Fruit fly (Drosophila melanogaster) whole organism, embryonic: ENCODE measurements around the gene Cralbp.
A peak's percentile ranks its signal among the peaks of the same experiment; 100 is the strongest.

Source experiments
- ATbp ChIP-seq: fragments of 200-800 bp; sonication (Bioruptor generic); optimal IDR thresholded peaks from 2 replicates; lab custom pipeline; 2017; ENCODE audit warnings: missing biosample characterization, mild to moderate bottlenecking, missing genetic modification characterization, missing genetic modification reagents
- CG10267 ChIP-seq: fragments of 200-800 bp; sonication (Bioruptor generic); optimal IDR thresholded peaks from 2 replicates; lab custom pipeline; 2018; ENCODE audit warnings: missing biosample characterization, mild to moderate bottlenecking, missing genetic modification characterization, moderate library complexity
- CG1233 ChIP-seq: fragments of 200-800 bp; sonication (Bioruptor generic); optimal IDR thresholded peaks from 4 replicates; lab custom pipeline; 2018; ENCODE audit warnings: missing biosample characterization, mild to moderate bottlenecking, missing genetic modification characterization
- CG12659 ChIP-seq: fragments of 200-800 bp; sonication (Bioruptor generic); optimal IDR thresholded peaks from 3 replicates; lab custom pipeline; 2017; ENCODE audit warnings: mild to moderate bottlenecking, missing biosample characterization, missing genetic modification reagents, missing genetic modification characterization
- CG15696 ChIP-seq: fragments of 200-800 bp; sonication (Bioruptor generic); optimal IDR thresholded peaks from 2 replicates; lab custom pipeline; 2019; ENCODE audit warnings: missing biosample characterization, mild to moderate bottlenecking, missing genetic modification characterization, moderate library complexity
- CG17361 ChIP-seq: fragments of 200-800 bp; sonication (Bioruptor generic); IDR thresholded peaks from 3 replicates; pipeline ENCODE4 v1.3.6; 2022; ENCODE audit warnings: missing biosample characterization, missing genetic modification characterization
- CG17385 ChIP-seq: fragments of 200-800 bp; sonication (Bioruptor generic); optimal IDR thresholded peaks from 3 replicates; lab custom pipeline; 2018; ENCODE audit warnings: missing biosample characterization, mild to moderate bottlenecking, missing genetic modification characterization
- CG18476 ChIP-seq: fragments of 200-800 bp; sonication (Bioruptor generic); optimal IDR thresholded peaks from 2 replicates; lab custom pipeline; 2016; ENCODE audit warnings: missing biosample characterization, mild to moderate bottlenecking, missing genetic modification characterization
- CG18619 ChIP-seq: fragments of 200-800 bp; sonication (Bioruptor generic); optimal IDR thresholded peaks from 3 replicates; lab custom pipeline; 2017; ENCODE audit warnings: missing biosample characterization, mild to moderate bottlenecking, missing genetic modification characterization
- CG18764 ChIP-seq: fragments of 200-800 bp; sonication (Bioruptor generic); optimal IDR thresholded peaks from 3 replicates; lab custom pipeline; 2016; ENCODE audit warnings: missing biosample characterization, missing genetic modification characterization
- CG2199 ChIP-seq: fragments of 200-800 bp; sonication (Bioruptor generic); IDR thresholded peaks from 3 replicates; pipeline ENCODE4 v1.3.6; 2022; ENCODE audit warnings: missing biosample characterization, missing genetic modification characterization
- CG2678 ChIP-seq: fragments of 200-800 bp; sonication (Bioruptor generic); optimal IDR thresholded peaks from 3 replicates; lab custom pipeline; 2019; ENCODE audit warnings: missing biosample characterization, mild to moderate bottlenecking, missing genetic modification characterization, moderate library complexity
- CG2712 ChIP-seq: fragments of 200-800 bp; optimal IDR thresholded peaks from 3 replicates; lab custom pipeline; 2019; ENCODE audit warnings: missing biosample characterization, mild to moderate bottlenecking, missing genetic modification characterization, moderate library complexity
- CG30431 ChIP-seq: fragments of 200-800 bp; sonication (Bioruptor generic); optimal IDR thresholded peaks from 2 replicates; lab custom pipeline; 2017; ENCODE audit warnings: missing biosample characterization, missing genetic modification characterization
- CG32767 ChIP-seq: fragments of 200-800 bp; sonication (Bioruptor generic); IDR thresholded peaks from 2 replicates; pipeline ENCODE4 v1.3.6; 2022; ENCODE audit warnings: missing biosample characterization, missing genetic modification characterization
- CG32772 ChIP-seq: fragments of 200-800 bp; sonication (Bioruptor generic); IDR thresholded peaks from 2 replicates; pipeline ENCODE4 v1.3.6; 2022; ENCODE audit warnings: missing biosample characterization, missing genetic modification characterization
- CG4424 ChIP-seq: fragments of 200-800 bp; sonication (Bioruptor generic); optimal IDR thresholded peaks from 3 replicates; lab custom pipeline; 2016; ENCODE audit warnings: missing biosample characterization, missing genetic modification characterization
- CG4854 ChIP-seq: fragments of 200-800 bp; sonication (Bioruptor generic); optimal IDR thresholded peaks from 2 replicates; lab custom pipeline; 2016; ENCODE audit warnings: missing biosample characterization, missing genetic modification characterization, inconsistent platforms
- CG7839 ChIP-seq: fragments of 200-800 bp; sonication (Bioruptor generic); optimal IDR thresholded peaks from 3 replicates; lab custom pipeline; 2018; ENCODE audit warnings: missing biosample characterization, mild to moderate bottlenecking, missing genetic modification characterization, moderate library complexity
- CG8281 ChIP-seq: fragments of 200-800 bp; sonication (Bioruptor generic); optimal IDR thresholded peaks from 2 replicates; lab custom pipeline; 2018; ENCODE audit warnings: missing biosample characterization, mild to moderate bottlenecking, missing genetic modification characterization, moderate library complexity
- CG8359 ChIP-seq: fragments of 200-800 bp; sonication (Bioruptor generic); optimal IDR thresholded peaks from 2 replicates; lab custom pipeline; 2017; ENCODE audit warnings: missing biosample characterization, mild to moderate bottlenecking, missing genetic modification characterization, borderline replicate concordance
- CG8924 ChIP-seq: fragments of 200-800 bp; optimal IDR thresholded peaks from 3 replicates; lab custom pipeline; 2019; ENCODE audit warnings: missing biosample characterization, mild to moderate bottlenecking, missing genetic modification characterization, moderate library complexity
- CG9609 ChIP-seq: fragments of 200-800 bp; sonication (Bioruptor generic); optimal IDR thresholded peaks from 3 replicates; lab custom pipeline; 2016; ENCODE audit warnings: missing biosample characterization, missing genetic modification characterization
- Drgx ChIP-seq: fragments of 200-800 bp; sonication (Bioruptor generic); IDR thresholded peaks from 2 replicates; pipeline ENCODE4 v1.3.6; 2022; ENCODE audit warnings: missing biosample characterization, missing genetic modification characterization
- Ets65A ChIP-seq: fragments of 200-800 bp; sonication (Bioruptor generic); peaks from one replicate; lab custom pipeline; 2016; ENCODE audit warnings: missing biosample characterization, missing genetic modification characterization
- HLH54F ChIP-seq: fragments of 200-800 bp; sonication (Bioruptor generic); optimal IDR thresholded peaks from 3 replicates; lab custom pipeline; 2016; ENCODE audit warnings: missing biosample characterization, missing genetic modification characterization
- MESR4 ChIP-seq: fragments of 200-800 bp; sonication (Bioruptor generic); optimal IDR thresholded peaks from 2 replicates; lab custom pipeline; 2018; ENCODE audit warnings: missing biosample characterization, mild to moderate bottlenecking, missing genetic modification characterization, moderate library complexity
- MTF-1 ChIP-seq: fragments of 200-800 bp; sonication (Bioruptor generic); optimal IDR thresholded peaks from 2 replicates; lab custom pipeline; 2018; ENCODE audit warnings: missing biosample characterization, mild to moderate bottlenecking, missing genetic modification characterization, borderline replicate concordance
- Vsx1 ChIP-seq: fragments of 200-800 bp; sonication (Bioruptor generic); optimal IDR thresholded peaks from 2 replicates; lab custom pipeline; 2017; ENCODE audit warnings: missing biosample characterization, mild to moderate bottlenecking, missing genetic modification characterization, missing genetic modification reagents
- ap ChIP-seq: fragments of 200-800 bp; sonication (Bioruptor generic); IDR thresholded peaks from 2 replicates; pipeline ENCODE4 v1.3.6; 2022; ENCODE audit warnings: missing biosample characterization, missing genetic modification characterization
- bcd ChIP-seq: fragments of 200-800 bp; sonication (Bioruptor generic); optimal IDR thresholded peaks from 2 replicates; lab custom pipeline; 2017; ENCODE audit warnings: missing biosample characterization, mild to moderate bottlenecking, missing genetic modification characterization
- chn ChIP-seq: fragments of 200-800 bp; sonication (Bioruptor generic); optimal IDR thresholded peaks from 2 replicates; lab custom pipeline; 2016; ENCODE audit warnings: missing biosample characterization, missing genetic modification characterization
- crp ChIP-seq, 2 experiments: fragments of 200-800 bp; sonication (Bioruptor generic); optimal IDR thresholded peaks; 2 replicates in 1 of 2; 3 replicates in 1 of 2; lab custom pipeline; 2017; ENCODE audit warnings: missing biosample characterization in 2 of 2, missing genetic modification characterization in 2 of 2, mild to moderate bottlenecking in 1 of 2, moderate library complexity in 1 of 2
- cwo ChIP-seq: fragments of 200-800 bp; sonication (Bioruptor generic); optimal IDR thresholded peaks from 3 replicates; lab custom pipeline; 2017; ENCODE audit warnings: missing biosample characterization, missing genetic modification characterization, mild to moderate bottlenecking, moderate library complexity, missing genetic modification reagents
- fd102C ChIP-seq: fragments of 200-800 bp; sonication (Bioruptor generic); optimal IDR thresholded peaks from 2 replicates; lab custom pipeline; 2018; ENCODE audit warnings: missing biosample characterization, mild to moderate bottlenecking, missing genetic modification characterization, moderate library complexity
- fu2 ChIP-seq: fragments of 200-800 bp; sonication (Bioruptor generic); optimal IDR thresholded peaks from 2 replicates; lab custom pipeline; 2016; ENCODE audit warnings: missing biosample characterization, missing genetic modification characterization
- gsb-n ChIP-seq: fragments of 200-800 bp; sonication (Bioruptor generic); optimal IDR thresholded peaks from 3 replicates; lab custom pipeline; 2018; ENCODE audit warnings: missing biosample characterization, mild to moderate bottlenecking, missing genetic modification characterization
- hkb ChIP-seq, 2 experiments: fragments of 200-800 bp in 1 of 2; fragments of >200 bp in 1 of 2; sonication (Bioruptor generic) in 1 of 2; IDR thresholded peaks in 1 of 2; optimal IDR thresholded peaks in 1 of 2; 2 replicates each; pipeline versions ENCODE4 v1.3.6 to Lab custom; 2017 to 2022; ENCODE audit warnings: missing biosample characterization in 1 of 2, missing genetic modification characterization in 1 of 2
- nerfin-1 ChIP-seq: fragments of 200-800 bp; sonication (Bioruptor generic); optimal IDR thresholded peaks from 3 replicates; lab custom pipeline; 2019; ENCODE audit warnings: missing biosample characterization, mild to moderate bottlenecking, missing genetic modification characterization, moderate library complexity
- nom ChIP-seq: fragments of 200-800 bp; sonication (Bioruptor generic); optimal IDR thresholded peaks from 2 replicates; lab custom pipeline; 2017; ENCODE audit warnings: missing biosample characterization, missing genetic modification characterization, mild to moderate bottlenecking, moderate library complexity, missing genetic modification reagents
- odd ChIP-seq: fragments of 200-800 bp; sonication (Bioruptor generic); optimal IDR thresholded peaks from 2 replicates; lab custom pipeline; 2017; ENCODE audit warnings: missing biosample characterization, mild to moderate bottlenecking, missing genetic modification characterization
- onecut ChIP-seq: fragments of 200-800 bp; sonication (Bioruptor generic); IDR thresholded peaks from 2 replicates; pipeline ENCODE4 v1.3.6; 2022; ENCODE audit warnings: missing biosample characterization, missing genetic modification characterization
- org-1 ChIP-seq: fragments of 200-800 bp; sonication (Bioruptor generic); optimal IDR thresholded peaks from 2 replicates; lab custom pipeline; 2017; ENCODE audit warnings: missing biosample characterization, missing genetic modification characterization
- row ChIP-seq: fragments of 200-800 bp; sonication (Bioruptor generic); IDR thresholded peaks from 3 replicates; pipeline ENCODE4 v1.3.6; 2022; ENCODE audit warnings: missing biosample characterization, missing genetic modification characterization
- salm ChIP-seq: fragments of 200-800 bp; sonication (Bioruptor generic); optimal IDR thresholded peaks from 2 replicates; lab custom pipeline; 2018; ENCODE audit warnings: missing biosample characterization, mild to moderate bottlenecking, missing genetic modification characterization
- scrt ChIP-seq: fragments of 200-800 bp; sonication (Bioruptor generic); optimal IDR thresholded peaks from 2 replicates; lab custom pipeline; 2018; ENCODE audit warnings: missing biosample characterization, mild to moderate bottlenecking, missing genetic modification characterization, moderate library complexity
- wdn ChIP-seq: fragments of 200-800 bp; sonication (Bioruptor generic); IDR thresholded peaks from 2 replicates; pipeline ENCODE4 v1.3.6; 2022; ENCODE audit warnings: missing biosample characterization, missing genetic modification characterization
- z ChIP-seq: fragments of 200-800 bp; sonication (Bioruptor generic); IDR thresholded peaks from 3 replicates; pipeline ENCODE4 v1.3.6; 2022; ENCODE audit warnings: missing biosample characterization, missing genetic modification characterization
- zen2 ChIP-seq: fragments of 200-800 bp; sonication (Bioruptor generic); IDR thresholded peaks from 3 replicates; pipeline ENCODE4 v1.3.6; 2022; ENCODE audit warnings: missing biosample characterization, missing genetic modification characterization; ENCODE audit not compliant: partially characterized antibody

Gene Cralbp

DNA sequence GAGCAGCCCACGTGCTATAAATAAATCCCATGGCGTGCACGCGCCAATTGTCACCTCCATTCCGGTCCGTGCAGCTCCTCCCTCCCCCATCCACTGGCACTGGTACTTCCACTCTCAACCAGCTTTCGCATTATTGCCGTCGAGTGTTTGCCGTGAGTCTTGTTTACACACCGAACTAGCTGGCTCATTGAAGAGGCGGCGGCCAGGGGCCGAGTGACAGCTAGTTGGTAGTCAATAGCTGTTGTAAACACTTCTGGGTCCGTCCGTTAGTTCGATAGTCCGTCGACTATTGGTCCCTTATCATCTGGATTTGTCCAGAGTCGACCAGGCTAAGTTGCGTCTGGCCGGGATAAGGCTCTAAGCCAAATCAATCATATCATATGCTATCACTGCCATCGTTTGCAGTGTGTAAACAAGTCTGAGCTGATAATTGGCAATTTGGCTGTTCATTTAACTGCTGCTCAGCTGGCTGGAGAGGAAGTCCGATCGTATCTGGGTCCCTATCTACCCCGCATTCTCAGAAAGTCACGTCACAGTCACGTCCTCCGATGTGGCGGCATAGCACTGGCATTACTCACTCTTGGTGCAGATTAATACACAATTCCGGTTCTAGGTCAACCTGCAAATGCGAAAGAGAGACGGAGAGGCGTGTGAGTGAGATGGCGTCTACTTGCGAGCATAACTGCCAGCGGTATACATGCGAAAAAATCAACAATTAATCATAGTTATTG lies 21.0 kb upstream of the Cralbp start (continued):
- no peak for TF ChIP-seq gsb-n (tag; lab: Kevin White, UChicago)
- peak; percentile 42 for TF ChIP-seq nom (GFP tag; lab: Kevin White, UChicago)
- TF ChIP-seq CG32767, result no peak
- no peak for TF ChIP-seq CG18764 (GFP tag; lab: Kevin White, UChicago)
- TF ChIP-seq CG8359 (GFP tag; lab: Kevin White, UChicago), result no peak
- TF ChIP-seq Drgx (GFP tag; lab: Robert Waterston, UW), result peak; percentile 60
- TF ChIP-seq CG18476 (GFP tag; lab: Kevin White, UChicago), result no peak
- no peak for TF ChIP-seq hkb (optimal IDR thresholded peaks at IDR 0.05; lab: Kevin White, UChicago)
- TF ChIP-seq hkb (GFP tag; IDR thresholded peaks at IDR 0.05; lab: Robert Waterston, UW), result peak; percentile 31; the same call in 1 of the 2 replicates
- TF ChIP-seq ATbp (GFP tag; lab: Kevin White, UChicago), result peak; percentile 25
- TF ChIP-seq CG32772, result no peak
- no peak for TF ChIP-seq fd102C (GFP tag; lab: Kevin White, UChicago)
- TF ChIP-seq salm (tag; lab: Kevin White, UChicago), result no peak
- no peak for TF ChIP-seq bcd (GFP tag; lab: Kevin White, UChicago)
- no peak for TF ChIP-seq odd
- TF ChIP-seq CG30431 (GFP tag; lab: Kevin White, UChicago), result no peak
- no peak for TF ChIP-seq CG12659 (GFP tag; lab: Kevin White, UChicago)
- TF ChIP-seq CG7839, result no peak
- TF ChIP-seq scrt (GFP tag; lab: Kevin White, UChicago), result no peak
- no peak for TF ChIP-seq nerfin-1 (tag; lab: Kevin White, UChicago)
- TF ChIP-seq ap, result no peak
- TF ChIP-seq wdn (GFP tag; lab: Robert Waterston, UW), result no peak
- no peak for TF ChIP-seq CG17361 (GFP tag; lab: Robert Waterston, UW)
- TF ChIP-seq onecut (GFP tag; lab: Robert Waterston, UW), result 0 out of 2 replicates have a peak, but pooled peaks have one; percentile 17
- TF ChIP-seq CG1233 (GFP tag; lab: Kevin White, UChicago), result no peak
- TF ChIP-seq CG18619 (GFP tag; lab: Kevin White, UChicago), result no peak
- TF ChIP-seq MESR4 (GFP tag; lab: Kevin White, UChicago), result no peak
- no peak for TF ChIP-seq CG4424
- TF ChIP-seq cwo (GFP tag; lab: Kevin White, UChicago), result peak; percentile 34
- TF ChIP-seq CG8924 (tag; lab: Kevin White, UChicago), result no peak
- TF ChIP-seq zen2, result no peak
- TF ChIP-seq Vsx1 (GFP tag; lab: Kevin White, UChicago), result no peak
- no peak for TF ChIP-seq HLH54F (GFP tag; lab: Kevin White, UChicago)
- no peak for TF ChIP-seq z (GFP tag; lab: Robert Waterston, UW)
- TF ChIP-seq chn (GFP tag; lab: Kevin White, UChicago), result no peak
- TF ChIP-seq row (GFP tag; lab: Robert Waterston, UW), result no peak
- no peak for TF ChIP-seq CG4854 (GFP tag; lab: Kevin White, UChicago)
- TF ChIP-seq Ets65A (GFP tag; lab: Kevin White, UChicago), result no peak
- no peak for TF ChIP-seq CG15696 (tag; lab: Kevin White, UChicago)
- TF ChIP-seq CG2678, result no peak
- no peak for TF ChIP-seq fu2
- no peak for TF ChIP-seq CG10267 (tag; lab: Kevin White, UChicago)
- TF ChIP-seq crp (GFP tag; optimal IDR thresholded peaks at IDR 0.05; lab: Kevin White, UChicago), result no peak
- TF ChIP-seq CG2712 (tag; lab: Kevin White, UChicago), result no peak
- no peak for TF ChIP-seq CG9609 (GFP tag; lab: Kevin White, UChicago)
- no peak for TF ChIP-seq CG17385 (GFP tag; lab: Kevin White, UChicago)
- TF ChIP-seq MTF-1 (GFP tag; lab: Kevin White, UChicago), result no peak
- no peak for TF ChIP-seq org-1 (GFP tag; lab: Kevin White, UChicago)
- no peak for TF ChIP-seq CG8281 (tag; lab: Kevin White, UChicago)
- TF ChIP-seq CG2199 (GFP tag; lab: Robert Waterston, UW), result no peak
